Fruit fly (Drosophila melanogaster): ENCODE measurements around the gene CG3557.

DNA sequence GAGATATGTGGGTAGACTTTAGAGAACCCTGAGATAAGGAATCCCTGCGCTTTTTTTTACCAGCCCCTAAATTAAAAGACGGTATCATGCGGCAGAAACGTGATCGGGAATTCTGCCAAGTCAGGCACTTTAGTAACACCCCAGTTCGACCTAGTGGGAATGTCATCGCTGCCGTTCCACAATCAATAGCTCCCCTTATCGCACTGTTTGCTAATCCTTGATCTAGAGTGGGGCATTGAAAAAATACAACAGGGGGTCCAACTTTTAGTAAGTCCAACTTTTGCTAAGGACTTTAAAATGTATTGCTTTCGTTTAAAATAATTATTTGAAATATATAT is 13.5 kb downstream of the CG3557 start:
- TF ChIP-seq Smox (GFP tag; optimal IDR thresholded peaks at IDR 0.05) (no peak), CG6854 (GFP tag; optimal IDR thresholded peaks at IDR 0.05) (no peak), achi (GFP tag; optimal IDR thresholded peaks at IDR 0.05) (no peak), CG11294 (GFP tag; IDR thresholded peaks at IDR 0.05) (no peak)

Measured in whole organism, prepupa.